Worm (Caenorhabditis elegans): Measurements from ENCODE around the gene ras-1.

DNA sequence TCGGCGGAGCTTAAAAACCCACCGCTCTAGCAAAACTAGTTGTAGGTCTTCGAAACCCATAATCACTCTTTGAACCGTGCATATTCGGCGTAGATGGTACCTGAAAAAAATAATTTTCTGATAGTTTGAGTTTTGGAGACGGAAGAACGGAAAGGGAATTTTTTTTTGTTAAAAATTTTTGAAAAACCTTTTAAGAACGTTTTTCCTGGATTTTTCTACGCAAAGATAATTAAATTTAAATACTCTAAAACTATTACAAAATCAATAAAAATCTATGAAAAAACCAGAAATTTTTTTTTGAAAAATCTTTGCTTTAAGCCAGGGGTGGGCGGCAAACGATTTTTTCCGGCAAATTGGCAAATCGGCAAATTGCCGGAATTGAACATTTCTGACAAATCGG is 27.4 kb upstream of the ras-1 start, which contains the start of gene marc-5:
- TF ChIP-seq W03F9.2 (tag; optimal IDR thresholded peaks at IDR 0.05) = no peak
- no peak for TF ChIP-seq him-1 (tag; optimal IDR thresholded peaks at IDR 0.05)
